Worm (Caenorhabditis elegans) whole organism, young adult: ENCODE data around the gene sad-1.

ENCODE experiments used
- B0035.1 ChIP-seq: sonication (generic microtip); optimal IDR thresholded peaks from 2 replicates; lab custom pipeline; 2016; ENCODE audit warnings: missing genetic modification characterization, mild to moderate bottlenecking, missing compliant biosample characterization, missing genotype, missing genetic modification reagents
- C06A6.2 ChIP-seq: fragments of 200-800 bp; sonication (Bioruptor generic); conservative IDR thresholded peaks from 2 replicates; pipeline ENCODE4 v1.3.6; 2022; ENCODE audit warnings: missing genetic modification characterization, missing compliant biosample characterization
- C17E4.6 ChIP-seq: fragments of 200-800 bp; sonication (Bioruptor generic); IDR thresholded peaks from 2 replicates; pipeline ENCODE4 v1.3.6; 2022; ENCODE audit warnings: missing genetic modification reagents, missing genetic modification characterization, missing compliant biosample characterization
- D2030.7 ChIP-seq: fragments of 200-800 bp; sonication (Bioruptor generic); IDR thresholded peaks from 2 replicates; pipeline ENCODE4 v1.3.6; 2022; ENCODE audit warnings: missing genetic modification reagents, missing genetic modification characterization, missing compliant biosample characterization
- F23B12.7 ChIP-seq: sonication (generic microtip); optimal IDR thresholded peaks from 2 replicates; lab custom pipeline; 2017; ENCODE audit warnings: missing genetic modification characterization, mild to moderate bottlenecking, missing compliant biosample characterization, antibody characterized with exemption, moderate library complexity; ENCODE audit not compliant: insufficient read depth
- F55B11.4 ChIP-seq: sonication (generic microtip); optimal IDR thresholded peaks from 2 replicates; lab custom pipeline; 2016; ENCODE audit warnings: missing compliant biosample characterization, missing genetic modification characterization, borderline replicate concordance; ENCODE audit not compliant: insufficient read depth
- K12H6.12 ChIP-seq: fragments of 200-800 bp; sonication (Bioruptor generic); optimal IDR thresholded peaks from 2 replicates; lab custom pipeline; 2018; ENCODE audit warnings: mild to moderate bottlenecking, missing genetic modification characterization, missing compliant biosample characterization
- T07F8.4 ChIP-seq: sonication (generic microtip); optimal IDR thresholded peaks from 2 replicates; lab custom pipeline; 2016; ENCODE audit warnings: mild to moderate bottlenecking, missing genetic modification characterization, moderate library complexity, missing compliant biosample characterization
- Y53G8AR.9 ChIP-seq: fragments of 200-800 bp; sonication (Bioruptor generic); conservative IDR thresholded peaks from 2 replicates; pipeline ENCODE4 v1.3.6; 2022; ENCODE audit warnings: missing genetic modification reagents, missing genetic modification characterization, missing compliant biosample characterization
- Y56A3A.18 ChIP-seq: fragments of 200-800 bp; sonication (Bioruptor generic); IDR thresholded peaks from 2 replicates; pipeline ENCODE4 v1.3.6; 2022; ENCODE audit warnings: missing genetic modification reagents, missing genetic modification characterization, missing compliant biosample characterization
- Y79H2A.3 ChIP-seq: fragments of 200-800 bp; sonication (Bioruptor generic); conservative IDR thresholded peaks from 2 replicates; pipeline ENCODE4 v1.3.6; 2022; ENCODE audit warnings: missing genetic modification reagents, missing genetic modification characterization, missing compliant biosample characterization
- Y95B8A.8 ChIP-seq: fragments of 200-800 bp; sonication (Bioruptor generic); IDR thresholded peaks from 2 replicates; pipeline ENCODE4 v1.3.6; 2022; ENCODE audit warnings: missing genetic modification reagents, missing genetic modification characterization, missing compliant biosample characterization
- akir-1 ChIP-seq: fragments of 200-800 bp; sonication (Bioruptor generic); optimal IDR thresholded peaks from 2 replicates; lab custom pipeline; 2018; ENCODE audit warnings: mild to moderate bottlenecking, missing genetic modification characterization, moderate library complexity, missing compliant biosample characterization
- aptf-3 ChIP-seq: fragments of 200-800 bp; sonication (Bioruptor generic); IDR thresholded peaks from 2 replicates; pipeline ENCODE4 v1.3.6; 2022; ENCODE audit warnings: missing genetic modification characterization, missing compliant biosample characterization
- athp-1 ChIP-seq: sonication (generic microtip); optimal IDR thresholded peaks from 2 replicates; lab custom pipeline; 2017; ENCODE audit warnings: mild to moderate bottlenecking, missing genetic modification characterization, missing compliant biosample characterization
- bed-2 ChIP-seq: fragments of 200-800 bp; sonication (Bioruptor generic); IDR thresholded peaks from 2 replicates; pipeline ENCODE4 v1.3.6; 2022; ENCODE audit warnings: missing genetic modification reagents, missing genetic modification characterization, missing compliant biosample characterization
- ceh-40 ChIP-seq: fragments of 200-800 bp; sonication (Bioruptor generic); IDR thresholded peaks from 2 replicates; pipeline ENCODE4 v1.3.6; 2022; ENCODE audit warnings: missing genetic modification characterization, missing compliant biosample characterization
- ceh-58 ChIP-seq: fragments of 200-800 bp; sonication (Bioruptor generic); IDR thresholded peaks from 2 replicates; pipeline ENCODE4 v1.3.6; 2022; ENCODE audit warnings: missing genetic modification characterization, missing compliant biosample characterization
- ceh-91 ChIP-seq: fragments of 200-800 bp; sonication (Bioruptor generic); IDR thresholded peaks from 2 replicates; pipeline ENCODE4 v1.3.6; 2022; ENCODE audit warnings: missing genetic modification reagents, missing genetic modification characterization, missing compliant biosample characterization
- chd-7 ChIP-seq: sonication (generic microtip); optimal IDR thresholded peaks from 2 replicates; lab custom pipeline; 2016; ENCODE audit warnings: mild to moderate bottlenecking, missing genetic modification characterization, moderate library complexity, missing compliant biosample characterization
- die-1 ChIP-seq: sonication (generic microtip); optimal IDR thresholded peaks from 2 replicates; lab custom pipeline; 2016; ENCODE audit warnings: missing genotype, mild to moderate bottlenecking, missing genetic modification characterization, missing compliant biosample characterization
- dox-1 ChIP-seq: fragments of 200-800 bp; sonication (Bioruptor generic); IDR thresholded peaks from 2 replicates; pipeline ENCODE4 v1.3.6; 2022; ENCODE audit warnings: missing genetic modification reagents, missing genetic modification characterization, missing compliant biosample characterization
- dpl-1 ChIP-seq: fragments of 150-350 bp; optimal IDR thresholded peaks from 2 replicates; lab custom pipeline; 2014; ENCODE audit warnings: missing biosample characterization, missing genetic modification reagents, missing genetic modification characterization
- efl-1 ChIP-seq: fragments of 150-350 bp; optimal IDR thresholded peaks from 2 replicates; lab custom pipeline; 2014; ENCODE audit warnings: missing biosample characterization, missing genetic modification reagents, missing genetic modification characterization
- egl-18 ChIP-seq: fragments of 200-800 bp; sonication (Bioruptor generic); IDR thresholded peaks from 2 replicates; pipeline ENCODE4 v1.3.6; 2022; ENCODE audit warnings: missing genetic modification reagents, missing genetic modification characterization, missing compliant biosample characterization
- fkh-3 ChIP-seq: sonication (generic microtip); optimal IDR thresholded peaks from 2 replicates; lab custom pipeline; 2016; ENCODE audit warnings: mild to moderate bottlenecking, missing genetic modification characterization, missing compliant biosample characterization
- hlh-26 ChIP-seq: fragments of 200-800 bp; sonication (Bioruptor generic); conservative IDR thresholded peaks from 2 replicates; pipeline ENCODE4 v1.3.6; 2022; ENCODE audit warnings: missing genetic modification reagents, missing genetic modification characterization, missing compliant biosample characterization
- hmg-20 ChIP-seq: fragments of 200-800 bp; sonication (Bioruptor generic); IDR thresholded peaks from 2 replicates; pipeline ENCODE4 v1.3.6; 2022; ENCODE audit warnings: missing genetic modification reagents, missing genetic modification characterization, missing compliant biosample characterization
- hsf-1 ChIP-seq: fragments of 200-800 bp; sonication (Bioruptor generic); IDR thresholded peaks from 2 replicates; pipeline ENCODE4 v1.3.6; 2022; ENCODE audit warnings: missing genetic modification reagents, missing genetic modification characterization, missing compliant biosample characterization
- lin-26 ChIP-seq: fragments of 200-800 bp; sonication (Bioruptor generic); IDR thresholded peaks from 2 replicates; pipeline ENCODE4 v1.3.6; 2022; ENCODE audit warnings: missing genetic modification reagents, missing genetic modification characterization, missing compliant biosample characterization
- lin-54 ChIP-seq: fragments of 200-800 bp; sonication (Bioruptor generic); optimal IDR thresholded peaks from 2 replicates; lab custom pipeline; 2018; ENCODE audit warnings: mild to moderate bottlenecking, missing genetic modification characterization, missing compliant biosample characterization
- lsl-1 ChIP-seq: fragments of 200-800 bp; sonication (Bioruptor generic); optimal IDR thresholded peaks from 2 replicates; lab custom pipeline; 2018; ENCODE audit warnings: mild to moderate bottlenecking, missing genetic modification characterization, moderate library complexity, missing compliant biosample characterization
- madf-3 ChIP-seq: fragments of 200-800 bp; sonication (Bioruptor generic); IDR thresholded peaks from 2 replicates; pipeline ENCODE4 v1.3.6; 2022; ENCODE audit warnings: missing genetic modification reagents, missing genetic modification characterization, missing compliant biosample characterization
- madf-6 ChIP-seq: fragments of 200-800 bp; sonication (Bioruptor generic); IDR thresholded peaks from 2 replicates; pipeline ENCODE4 v1.3.6; 2022; ENCODE audit warnings: missing genetic modification reagents, missing genetic modification characterization, missing compliant biosample characterization
- mcd-1 ChIP-seq: fragments of 200-800 bp; sonication (Bioruptor generic); IDR thresholded peaks from 2 replicates; pipeline ENCODE4 v1.3.6; 2022; ENCODE audit warnings: missing genetic modification reagents, missing genetic modification characterization, missing compliant biosample characterization
- pha-4 ChIP-seq: fragments of 150-350 bp; sonication (generic microtip); optimal IDR thresholded peaks from 2 replicates; lab custom pipeline; 2014; ENCODE audit warnings: missing biosample characterization, missing genetic modification reagents, missing genetic modification characterization
- rcor-1 ChIP-seq: fragments of 200-800 bp; sonication (Bioruptor generic); IDR thresholded peaks from 2 replicates; pipeline ENCODE4 v1.3.6; 2022; ENCODE audit warnings: missing genetic modification reagents, missing genetic modification characterization, missing compliant biosample characterization
- rec-8 ChIP-seq, 2 experiments: sonication (generic microtip); optimal IDR thresholded peaks; 2 replicates each; lab custom pipeline; 2016; ENCODE audit warnings: mild to moderate bottlenecking in 2 of 2, missing genetic modification characterization in 2 of 2, missing genetic modification reagents in 2 of 2, missing genotype in 2 of 2, missing biosample characterization in 1 of 2, missing compliant biosample characterization in 1 of 2, moderate library complexity in 1 of 2
- rpc-1 ChIP-seq, 2 experiments: fragments of 150-350 bp in 1 of 2; sonication (generic microtip) in 1 of 2; optimal IDR thresholded peaks; 2 replicates each; lab custom pipeline; 2014 to 2018; ENCODE audit warnings: missing biosample characterization in 1 of 2, missing genetic modification characterization in 1 of 2, missing genetic modification reagents in 1 of 2, missing genotype in 1 of 2
- sea-2 ChIP-seq: fragments of 200-800 bp; sonication (Bioruptor generic); IDR thresholded peaks from 2 replicates; pipeline ENCODE4 v1.3.6; 2022; ENCODE audit warnings: missing genetic modification characterization, missing compliant biosample characterization
- snpc-3.4 ChIP-seq: sonication (generic microtip); optimal IDR thresholded peaks from 2 replicates; lab custom pipeline; 2017; ENCODE audit warnings: missing genetic modification characterization, mild to moderate bottlenecking, missing compliant biosample characterization, antibody characterized with exemption, moderate library complexity, missing genotype, missing genetic modification reagents
- sptf-2 ChIP-seq: fragments of 200-800 bp; sonication (Bioruptor generic); optimal IDR thresholded peaks from 2 replicates; lab custom pipeline; 2018; ENCODE audit warnings: mild to moderate bottlenecking, missing genetic modification characterization, missing compliant biosample characterization
- tlf-1 ChIP-seq: fragments of 200-800 bp; sonication (Bioruptor generic); optimal IDR thresholded peaks from 2 replicates; lab custom pipeline; 2018; ENCODE audit warnings: mild to moderate bottlenecking, missing genetic modification characterization, missing compliant biosample characterization
- unc-62 ChIP-seq: fragments of 150-350 bp; optimal IDR thresholded peaks from 2 replicates; lab custom pipeline; 2014; ENCODE audit warnings: missing biosample characterization, missing genetic modification reagents, missing genetic modification characterization
- zim-3 ChIP-seq: sonication (generic microtip); optimal IDR thresholded peaks from 2 replicates; lab custom pipeline; 2017; ENCODE audit warnings: mild to moderate bottlenecking, missing genetic modification characterization, moderate library complexity, missing compliant biosample characterization
- ztf-18 ChIP-seq: sonication (generic microtip); optimal IDR thresholded peaks from 2 replicates; lab custom pipeline; 2016; ENCODE audit warnings: missing genotype, mild to moderate bottlenecking, missing genetic modification characterization, missing compliant biosample characterization
- ztf-26 ChIP-seq: sonication (generic microtip); optimal IDR thresholded peaks from 2 replicates; lab custom pipeline; 2017; ENCODE audit warnings: missing genetic modification characterization, missing compliant biosample characterization

sad-1 gene

DNA sequence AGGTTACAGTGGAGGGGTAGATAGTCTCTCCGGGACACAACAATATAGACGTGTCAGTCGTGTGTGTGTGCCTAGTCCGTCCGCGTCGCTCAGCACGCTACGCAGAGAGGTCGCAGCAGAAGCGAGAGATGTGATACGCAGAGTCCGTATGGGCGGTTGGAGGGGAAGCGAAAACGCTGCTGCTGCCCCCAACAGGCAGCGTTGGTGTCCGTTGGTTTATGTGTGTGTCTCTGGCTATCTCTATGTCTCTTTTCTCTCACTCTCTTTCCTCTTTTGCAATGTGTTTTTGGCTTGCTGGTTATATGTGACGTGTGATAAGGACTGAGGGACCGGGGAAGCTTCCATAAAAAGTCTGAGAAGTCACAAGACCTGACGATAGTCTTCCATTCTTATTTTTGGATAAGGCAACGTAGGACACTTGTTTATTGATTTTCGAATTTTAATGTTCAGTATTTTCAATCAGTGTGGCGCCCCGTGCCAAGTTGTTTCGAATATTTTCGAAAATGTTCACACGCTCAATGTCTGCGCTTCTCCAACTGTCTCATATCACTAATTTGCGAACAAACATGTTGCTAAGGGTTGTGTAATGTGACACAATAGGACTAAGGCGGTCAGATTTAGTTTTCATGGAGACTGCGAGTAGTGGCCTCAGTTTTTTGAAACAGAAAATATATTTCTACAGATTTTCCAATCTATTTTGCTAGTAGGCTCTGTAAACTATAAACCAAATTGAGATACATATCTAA, 27.1 kb upstream of the sad-1 start, which contains the start of gene pab-2 (continued):
- TF ChIP-seq athp-1 (tag; lab: Kevin White, UChicago), result no peak
- TF ChIP-seq Y79H2A.3 (GFP tag; lab: Robert Waterston, UW), result no peak
- no peak for TF ChIP-seq unc-62 (GFP tag; lab: Kevin White, UChicago)
- TF ChIP-seq hmg-20 (GFP tag; lab: Robert Waterston, UW), result no peak
- no peak for TF ChIP-seq lsl-1
- no peak for TF ChIP-seq hlh-26 (GFP tag; lab: Robert Waterston, UW)
- TF ChIP-seq Y56A3A.18, result 0 out of 2 replicates have a peak, but pooled peaks have one; percentile 49
- no peak for TF ChIP-seq B0035.1 (tag; lab: Kevin White, UChicago)
- TF ChIP-seq T07F8.4, result no peak
- TF ChIP-seq Y95B8A.8 (GFP tag; lab: Robert Waterston, UW), result no peak
- TF ChIP-seq hsf-1 (GFP tag; lab: Robert Waterston, UW), result no peak
- peak; percentile 76 for TF ChIP-seq chd-7
- TF ChIP-seq pha-4 (tag; lab: Kevin White, UChicago), result no peak
- no peak for TF ChIP-seq sea-2
- no peak for TF ChIP-seq rec-8 (tag; optimal IDR thresholded peaks at IDR 0.05; lab: Kevin White, UChicago)
- no peak for TF ChIP-seq ceh-58 (GFP tag; lab: Robert Waterston, UW)
- no peak for TF ChIP-seq D2030.7 (GFP tag; lab: Robert Waterston, UW)
- TF ChIP-seq fkh-3 (tag; lab: Kevin White, UChicago), result no peak
- TF ChIP-seq lin-26 (GFP tag; lab: Robert Waterston, UW), result 0 out of 2 replicates have a peak, but pooled peaks have one; percentile 43
- TF ChIP-seq Y53G8AR.9 (GFP tag; lab: Robert Waterston, UW), result 0 out of 2 replicates have a peak, but pooled peaks have one; percentile 59
- no peak for TF ChIP-seq F55B11.4 (tag; lab: Kevin White, UChicago)
- no peak for TF ChIP-seq ceh-91 (GFP tag; lab: Robert Waterston, UW)
- peak; percentile 30; the same call in 1 of the 2 replicates for TF ChIP-seq madf-6 (GFP tag; lab: Robert Waterston, UW)
- no peak for TF ChIP-seq rpc-1 (optimal IDR thresholded peaks at IDR 0.05; lab: Kevin White, UChicago)
- TF ChIP-seq rpc-1 (tag; optimal IDR thresholded peaks at IDR 0.05; lab: Kevin White, UChicago), result no peak
- TF ChIP-seq ztf-26 (tag; lab: Kevin White, UChicago), result peak; percentile 82
- no peak for TF ChIP-seq aptf-3
- TF ChIP-seq efl-1, result no peak
- peak; percentile 74 for TF ChIP-seq dox-1
- peak; percentile 65 for TF ChIP-seq mcd-1 (GFP tag; lab: Robert Waterston, UW)
- no peak for TF ChIP-seq sptf-2
- TF ChIP-seq akir-1 (GFP tag; lab: Kevin White, UChicago), result peak; percentile 69
- TF ChIP-seq snpc-3.4 (tag; lab: Kevin White, UChicago), result no peak
- TF ChIP-seq tlf-1 (GFP tag; lab: Kevin White, UChicago), result peak; percentile 11
- peak; percentile 9 for TF ChIP-seq die-1
- peak; percentile 17 for TF ChIP-seq ztf-18 (tag; lab: Kevin White, UChicago)
- peak; percentile 29 for TF ChIP-seq lin-54 (GFP tag; lab: Kevin White, UChicago)
- TF ChIP-seq bed-2 (GFP tag; lab: Robert Waterston, UW), result no peak
- 0 out of 2 replicates have a peak, but pooled peaks have one; percentile 27 for TF ChIP-seq rcor-1 (GFP tag; lab: Robert Waterston, UW)
- no peak for TF ChIP-seq F23B12.7
- peak; percentile 79 for TF ChIP-seq K12H6.12 (tag; lab: Kevin White, UChicago)
- no peak for TF ChIP-seq ceh-40
- no peak for TF ChIP-seq C17E4.6 (GFP tag; lab: Robert Waterston, UW)
- TF ChIP-seq egl-18 (GFP tag; lab: Robert Waterston, UW), result no peak
- no peak for TF ChIP-seq zim-3 (tag; lab: Kevin White, UChicago)
- TF ChIP-seq dpl-1 (GFP tag; lab: Kevin White, UChicago), result no peak
- no peak; the same call in 1 of the 2 replicates for TF ChIP-seq C06A6.2 (GFP tag; lab: Robert Waterston, UW)
- no peak for TF ChIP-seq madf-3 (GFP tag; lab: Robert Waterston, UW)
